Fruit fly (Drosophila melanogaster) whole organism, wandering third instar larva: ENCODE results near the gene RpL37A.

ENCODE experiments used
- Abd-B ChIP-seq: fragments of >200 bp; optimal IDR thresholded peaks from 2 replicates; lab custom pipeline; 2017; ENCODE audit warnings: missing biosample characterization, missing genetic modification characterization
- CG32264 ChIP-seq: fragments of 200-800 bp; sonication (Bioruptor generic); optimal IDR thresholded peaks from 2 replicates; lab custom pipeline; 2016; ENCODE audit warnings: missing biosample characterization, missing genetic modification characterization
- CG9705 ChIP-seq: fragments of 200-800 bp; sonication (Bioruptor generic); optimal IDR thresholded peaks from 2 replicates; lab custom pipeline; 2018; ENCODE audit warnings: missing biosample characterization, mild to moderate bottlenecking, missing genetic modification characterization
- CrebA ChIP-seq: fragments of 200-800 bp; sonication (Bioruptor generic); optimal IDR thresholded peaks from 2 replicates; lab custom pipeline; 2016; ENCODE audit warnings: missing biosample characterization, mild to moderate bottlenecking, missing genetic modification characterization, borderline replicate concordance
- Dfd ChIP-seq: fragments of >200 bp; optimal IDR thresholded peaks from 2 replicates; lab custom pipeline; 2017; ENCODE audit warnings: missing biosample characterization, missing genetic modification characterization
- Dif ChIP-seq: fragments of 200-275, 200-300 bp; sonication (Bioruptor generic); optimal IDR thresholded peaks from 2 replicates; lab custom pipeline; 2018; ENCODE audit warnings: missing biosample characterization, missing genetic modification characterization; ENCODE audit not compliant: partially characterized antibody
- GATAd ChIP-seq: sonication (Bioruptor generic); optimal IDR thresholded peaks from 2 replicates; lab custom pipeline; 2016; ENCODE audit warnings: missing biosample characterization, missing genetic modification characterization
- HLH106 ChIP-seq: fragments of 200-800 bp; optimal IDR thresholded peaks from 3 replicates; lab custom pipeline; 2019; ENCODE audit warnings: missing biosample characterization, mild to moderate bottlenecking, missing genetic modification characterization, moderate library complexity
- Hnf4 ChIP-seq: fragments of 200-800 bp; sonication (Bioruptor generic); optimal IDR thresholded peaks from 2 replicates; lab custom pipeline; 2016; ENCODE audit warnings: missing biosample characterization, mild to moderate bottlenecking, missing genetic modification characterization
- Hr78 ChIP-seq: fragments of >200 bp; optimal IDR thresholded peaks from 2 replicates; lab custom pipeline; 2017; ENCODE audit warnings: missing biosample characterization, missing genetic modification characterization
- Hr83 ChIP-seq: fragments of 200-300 bp; sonication (Bioruptor generic); optimal IDR thresholded peaks from 2 replicates; lab custom pipeline; 2016; ENCODE audit warnings: missing biosample characterization, mild to moderate bottlenecking, missing genetic modification characterization, moderate library complexity; ENCODE audit not compliant: poor library complexity, severe bottlenecking
- Jra ChIP-seq: sonication (Bioruptor generic); optimal IDR thresholded peaks from 2 replicates; lab custom pipeline; 2016; ENCODE audit warnings: missing biosample characterization, missing genetic modification characterization
- Mio ChIP-seq: sonication (Bioruptor generic); optimal IDR thresholded peaks from 2 replicates; lab custom pipeline; 2016; ENCODE audit warnings: missing biosample characterization, missing genetic modification characterization
- Myc ChIP-seq: fragments of >200 bp; optimal IDR thresholded peaks from 2 replicates; lab custom pipeline; 2017
- N ChIP-seq: fragments of >200 bp; optimal IDR thresholded peaks from 2 replicates; lab custom pipeline; 2018; ENCODE audit warnings: missing biosample characterization, missing external identifiers, missing genetic modification characterization
- OdsH ChIP-seq: fragments of 200-800 bp; sonication (Bioruptor generic); optimal IDR thresholded peaks from 2 replicates; lab custom pipeline; 2016; ENCODE audit warnings: missing biosample characterization, mild to moderate bottlenecking, missing genetic modification characterization
- Rel ChIP-seq, 2 experiments: fragments of 200-800 bp; sonication (Bioruptor generic) in 1 of 2; optimal IDR thresholded peaks; 2 replicates in 1 of 2; 3 replicates in 1 of 2; lab custom pipeline; 2016 to 2019; ENCODE audit warnings: mild to moderate bottlenecking in 2 of 2, missing biosample characterization in 2 of 2, missing genetic modification characterization in 2 of 2, moderate library complexity in 1 of 2
- Sp1 ChIP-seq: fragments of 200-800 bp; sonication (Bioruptor generic); optimal IDR thresholded peaks from 3 replicates; lab custom pipeline; 2019; ENCODE audit warnings: missing biosample characterization, mild to moderate bottlenecking, missing genetic modification characterization, moderate library complexity
- Vsx2 ChIP-seq: fragments of 200-300, 225-300 bp; sonication (Bioruptor generic); optimal IDR thresholded peaks from 2 replicates; lab custom pipeline; 2018; ENCODE audit warnings: missing biosample characterization, missing genetic modification characterization; ENCODE audit not compliant: partially characterized antibody
- br ChIP-seq: fragments of 200-800 bp; sonication (Bioruptor generic); optimal IDR thresholded peaks from 2 replicates; lab custom pipeline; 2016; ENCODE audit warnings: missing biosample characterization, missing genetic modification characterization
- brk ChIP-seq: fragments of 200-800 bp; sonication (Bioruptor generic); optimal IDR thresholded peaks from 2 replicates; lab custom pipeline; 2016; ENCODE audit warnings: missing biosample characterization, mild to moderate bottlenecking, missing genetic modification characterization
- dl ChIP-seq, 2 experiments: fragments of 175-275, 200-275 bp in 1 of 2; fragments of 200-275 bp in 1 of 2; sonication (Bioruptor generic); optimal IDR thresholded peaks; lab custom pipeline; 2018; ENCODE audit warnings: mild to moderate bottlenecking in 2 of 2, missing biosample characterization in 2 of 2, missing genetic modification characterization in 2 of 2, moderate library complexity in 2 of 2; ENCODE audit not compliant: partially characterized antibody in 2 of 2, insufficient read depth in 1 of 2
- dmrt93B ChIP-seq: fragments of 200-800 bp; sonication (Bioruptor generic); optimal IDR thresholded peaks from 2 replicates; lab custom pipeline; 2018; ENCODE audit warnings: missing biosample characterization, mild to moderate bottlenecking, missing genetic modification characterization
- dsf ChIP-seq: sonication (Bioruptor generic); optimal IDR thresholded peaks from 2 replicates; lab custom pipeline; 2016; ENCODE audit warnings: missing biosample characterization, missing genetic modification characterization, borderline replicate concordance
- ey ChIP-seq: fragments of 200-800 bp; sonication (Bioruptor generic); optimal IDR thresholded peaks from 2 replicates; lab custom pipeline; 2016; ENCODE audit warnings: missing biosample characterization, missing genetic modification characterization
- foxo ChIP-seq, 2 experiments: fragments of 200-800 bp; sonication (Bioruptor generic); optimal IDR thresholded peaks; 2 replicates in 1 of 2; 3 replicates in 1 of 2; lab custom pipeline; 2016 to 2017; ENCODE audit warnings: missing biosample characterization in 2 of 2, missing genetic modification characterization in 2 of 2
- fru ChIP-seq: fragments of 200-800 bp; sonication (Bioruptor generic); optimal IDR thresholded peaks from 3 replicates; lab custom pipeline; 2016; ENCODE audit warnings: missing biosample characterization, mild to moderate bottlenecking, missing genetic modification characterization
- h ChIP-seq: fragments of 200-800 bp; sonication (Bioruptor generic); optimal IDR thresholded peaks from 3 replicates; lab custom pipeline; 2016; ENCODE audit warnings: missing biosample characterization, mild to moderate bottlenecking, missing genetic modification characterization
- jim ChIP-seq: fragments of 175-275, 200-325 bp; sonication (Bioruptor generic); optimal IDR thresholded peaks from 2 replicates; lab custom pipeline; 2016; ENCODE audit warnings: missing biosample characterization, mild to moderate bottlenecking, missing genetic modification characterization
- lola ChIP-seq: fragments of >200 bp; optimal IDR thresholded peaks from 2 replicates; lab custom pipeline; 2017; ENCODE audit warnings: missing biosample characterization, missing genetic modification characterization
- pan ChIP-seq: fragments of >200 bp; optimal IDR thresholded peaks from 2 replicates; lab custom pipeline; 2017
- psq ChIP-seq: fragments of 200-800 bp; sonication (Bioruptor generic); optimal IDR thresholded peaks from 3 replicates; lab custom pipeline; 2017; ENCODE audit warnings: missing biosample characterization, mild to moderate bottlenecking, missing genetic modification characterization, moderate library complexity
- rgr ChIP-seq: fragments of 200-800 bp; sonication (Bioruptor generic); optimal IDR thresholded peaks from 3 replicates; lab custom pipeline; 2016; ENCODE audit warnings: missing biosample characterization, mild to moderate bottlenecking, missing genetic modification characterization
- sage ChIP-seq: fragments of 200-800 bp; sonication (Bioruptor generic); optimal IDR thresholded peaks from 2 replicates; lab custom pipeline; 2016; ENCODE audit warnings: missing biosample characterization, mild to moderate bottlenecking, missing genetic modification characterization
- sv ChIP-seq: fragments of 200-800 bp; sonication (Bioruptor generic); optimal IDR thresholded peaks from 3 replicates; lab custom pipeline; 2016; ENCODE audit warnings: missing biosample characterization, missing genetic modification characterization
- tai ChIP-seq: sonication (Bioruptor generic); optimal IDR thresholded peaks from 2 replicates; lab custom pipeline; 2016; ENCODE audit warnings: missing biosample characterization, missing genetic modification characterization
- usp ChIP-seq: fragments of >200 bp; optimal IDR thresholded peaks from 2 replicates; lab custom pipeline; 2017; ENCODE audit warnings: missing biosample characterization, missing genetic modification characterization
- woc ChIP-seq: sonication (Bioruptor generic); optimal IDR thresholded peaks from 2 replicates; lab custom pipeline; 2016; ENCODE audit warnings: missing biosample characterization, mild to moderate bottlenecking, missing genetic modification characterization

Gene RpL37A

DNA sequence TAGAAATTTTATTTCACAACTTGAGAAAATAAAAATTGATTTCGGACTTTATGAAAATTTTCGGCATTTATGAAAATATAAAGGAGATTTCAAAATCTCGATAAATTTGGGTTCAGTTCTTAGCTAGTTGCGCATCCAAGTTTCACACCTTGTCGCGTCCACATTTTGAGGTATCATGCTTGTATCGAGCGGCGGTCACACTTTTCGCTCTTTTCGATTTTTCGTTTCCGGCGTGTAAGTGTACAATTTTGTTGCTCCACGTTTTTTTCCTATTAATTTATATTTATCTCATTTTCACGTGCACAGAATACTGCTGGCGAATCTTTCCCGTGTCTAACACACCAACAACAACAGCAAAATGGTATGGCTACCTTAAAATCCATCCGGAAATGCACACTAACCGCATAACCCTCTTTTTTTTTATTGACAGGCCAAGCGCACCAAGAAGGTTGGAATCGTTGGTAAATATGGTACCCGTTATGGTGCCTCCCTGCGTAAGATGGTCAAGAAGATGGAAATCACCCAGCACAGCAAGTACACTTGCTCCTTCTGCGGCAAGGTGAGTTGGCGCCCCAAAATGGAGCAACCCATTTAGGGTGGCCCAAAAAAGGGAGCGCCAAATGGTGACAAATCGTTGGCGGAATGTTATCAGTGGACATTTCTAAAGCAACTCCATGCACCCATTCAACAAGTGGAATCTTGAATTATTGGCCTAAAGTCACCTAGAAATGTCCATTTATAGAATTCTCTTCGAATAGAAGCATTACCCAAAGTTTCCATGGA, at the start of gene RpL37A:
TSS of gene RpL37A (plus strand) at position 161 of the 783 bp plus-strand sequence.
- TF ChIP-seq rgr (GFP tag; lab: Kevin White, UChicago) (peak; percentile 89), Hnf4 (GFP tag; lab: Kevin White, UChicago) (peak; percentile 12), ey (GFP tag; lab: Kevin White, UChicago) (no peak), CG32264 (GFP tag; lab: Kevin White, UChicago) (peak; percentile 43), Rel (GFP tag; optimal IDR thresholded peaks at IDR 0.05; lab: Kevin White, UChicago) (peak; percentile 66), Rel (tag; optimal IDR thresholded peaks at IDR 0.05; lab: Kevin White, UChicago) (peak; percentile 50), dmrt93B (GFP tag; lab: Kevin White, UChicago) (peak; percentile 73), GATAd (no peak), Mio (GFP tag; lab: Kevin White, UChicago) (no peak), sv (GFP tag; lab: Kevin White, UChicago) (peak; percentile 82), jim (GFP tag; lab: Kevin White, UChicago) (no peak), Dfd (GFP tag; lab: Kevin White, UChicago) (no peak), h (peak; percentile 78), pan (lab: Kevin White, UChicago) (no peak), lola (GFP tag; lab: Kevin White, UChicago) (no peak), dl (GFP tag; optimal IDR thresholded peaks at IDR 0.05; lab: Kevin White, UChicago; ENCODE audit: insufficient read depth in 1 of 2, partially characterized antibody in 2 of 2) (no peak), Sp1 (GFP tag; lab: Kevin White, UChicago) (peak; percentile 73), Jra (peak; percentile 12), Abd-B (GFP tag; lab: Kevin White, UChicago) (no peak), CG9705 (GFP tag; lab: Kevin White, UChicago) (peak; percentile 69), Myc (lab: Kevin White, UChicago) (peak; percentile 5), dsf (GFP tag; lab: Kevin White, UChicago) (peak; percentile 12), tai (no peak), brk (GFP tag; lab: Kevin White, UChicago) (no peak), Dif (peak; percentile 19), br (GFP tag; lab: Kevin White, UChicago) (no peak), usp (no peak), fru (GFP tag; lab: Kevin White, UChicago) (peak; percentile 52), psq (peak; percentile 24), N (GFP tag; lab: Kevin White, UChicago) (no peak), Hr78 (GFP tag; lab: Kevin White, UChicago) (no peak), sage (peak; percentile 73), Hr83 (GFP tag; lab: Kevin White, UChicago) (peak; percentile 86), OdsH (GFP tag; lab: Kevin White, UChicago) (peak; percentile 31), foxo (GFP tag; optimal IDR thresholded peaks at IDR 0.05; lab: Kevin White, UChicago) (peak in 1 of 2 experiments; percentile 62), woc (GFP tag; lab: Kevin White, UChicago) (no peak), CrebA (GFP tag; lab: Kevin White, UChicago) (no peak), HLH106 (tag; lab: Kevin White, UChicago) (peak; percentile 64), Vsx2 (peak; percentile 38)

dm6 chr2L:5022602-5023001, 48.2 kb upstream of the RpL37A start:
- no peak for TF ChIP-seq GATAd
- no peak for TF ChIP-seq CG32264 (GFP tag; lab: Kevin White, UChicago)
- TF ChIP-seq Vsx2, result no peak
- TF ChIP-seq woc (GFP tag; lab: Kevin White, UChicago), result no peak
- TF ChIP-seq CG9705 (GFP tag; lab: Kevin White, UChicago), result no peak
- TF ChIP-seq dl (GFP tag; optimal IDR thresholded peaks at IDR 0.05; lab: Kevin White, UChicago; ENCODE audit: insufficient read depth in 1 of 2, partially characterized antibody in 2 of 2), result no peak
- TF ChIP-seq Hr83 (GFP tag; lab: Kevin White, UChicago), result no peak
